Fruit fly (Drosophila melanogaster): ENCODE data around the gene CG33932.

dm6 chrX:19744003-19744488 is at the start of gene CG33932, which contains the start of the genes CG18809, COX6B and Rpp20:
- TF ChIP-seq h (optimal IDR thresholded peaks at IDR 0.05), result no peak
- TF ChIP-seq Sin3A (optimal IDR thresholded peaks at IDR 0.05), result no peak
- TF ChIP-seq psq (optimal IDR thresholded peaks at IDR 0.05), result no peak

All from Kc167 (cell line).